Fruit fly (Drosophila melanogaster) whole organism, prepupa: ENCODE data around the gene Usp1.
A peak's percentile ranks its signal among the peaks of the same experiment; 100 is the strongest.

Source experiments
- CG10631 ChIP-seq: fragments of 200-800 bp; sonication (Bioruptor generic); optimal IDR thresholded peaks from 2 replicates; lab custom pipeline; 2016; ENCODE audit warnings: missing biosample characterization, missing genetic modification characterization
- CG10669 ChIP-seq: fragments of 200-800 bp; sonication (Bioruptor generic); optimal IDR thresholded peaks from 3 replicates; lab custom pipeline; 2018; ENCODE audit warnings: missing biosample characterization, mild to moderate bottlenecking, missing genetic modification characterization, moderate library complexity
- CG11762 ChIP-seq: fragments of 200-800 bp; sonication (Bioruptor generic); optimal IDR thresholded peaks from 3 replicates; lab custom pipeline; 2016; ENCODE audit warnings: missing biosample characterization, missing genetic modification characterization; ENCODE audit not compliant: insufficient read depth
- CG15336 ChIP-seq: fragments of 200-800 bp; sonication (Bioruptor generic); IDR thresholded peaks from 2 replicates; pipeline ENCODE4 v1.3.6; 2022; ENCODE audit warnings: missing biosample characterization, missing genetic modification characterization
- CG1621 ChIP-seq: fragments of 200-800 bp; sonication (Bioruptor generic); optimal IDR thresholded peaks from 3 replicates; lab custom pipeline; 2018; ENCODE audit warnings: missing biosample characterization, mild to moderate bottlenecking, missing genetic modification characterization
- CG16779 ChIP-seq: fragments of 200-800 bp; sonication (Bioruptor generic); optimal IDR thresholded peaks from 3 replicates; lab custom pipeline; 2017; ENCODE audit warnings: missing biosample characterization, mild to moderate bottlenecking, missing genetic modification characterization
- CG3032 ChIP-seq: fragments of 200-800 bp; optimal IDR thresholded peaks from 2 replicates; lab custom pipeline; 2019; ENCODE audit warnings: missing biosample characterization, mild to moderate bottlenecking, missing genetic modification characterization, moderate library complexity
- CG31627 ChIP-seq: fragments of 200-800 bp; sonication (Bioruptor generic); optimal IDR thresholded peaks from 3 replicates; lab custom pipeline; 2016; ENCODE audit warnings: missing biosample characterization, missing genetic modification characterization
- CG3919 ChIP-seq: fragments of 200-800 bp; sonication (Bioruptor generic); optimal IDR thresholded peaks from 3 replicates; lab custom pipeline; 2016; ENCODE audit warnings: missing biosample characterization, missing genetic modification characterization
- CG4318 ChIP-seq: fragments of 200-800 bp; sonication (Bioruptor generic); optimal IDR thresholded peaks from 3 replicates; lab custom pipeline; 2017; ENCODE audit warnings: missing biosample characterization, mild to moderate bottlenecking, missing genetic modification characterization
- CG6163 ChIP-seq: fragments of 200-800 bp; sonication (Bioruptor generic); IDR thresholded peaks from 3 replicates; pipeline ENCODE4 v1.3.6; 2022; ENCODE audit warnings: missing biosample characterization, missing genetic modification characterization
- CG6792 ChIP-seq: fragments of 200-800 bp; sonication (Bioruptor generic); optimal IDR thresholded peaks from 3 replicates; lab custom pipeline; 2016; ENCODE audit warnings: missing biosample characterization, missing genetic modification characterization
- CG6808 ChIP-seq: fragments of 200-800 bp; sonication (Bioruptor generic); optimal IDR thresholded peaks from 3 replicates; lab custom pipeline; 2017; ENCODE audit warnings: missing biosample characterization, missing genetic modification characterization, mild to moderate bottlenecking, moderate library complexity, missing genetic modification reagents
- CG6854 ChIP-seq: fragments of 200-800 bp; sonication (Bioruptor generic); optimal IDR thresholded peaks from 2 replicates; lab custom pipeline; 2017; ENCODE audit warnings: missing biosample characterization, mild to moderate bottlenecking, missing genetic modification characterization
- CG8319 ChIP-seq: fragments of 200-800 bp; sonication (Bioruptor generic); optimal IDR thresholded peaks from 3 replicates; lab custom pipeline; 2016; ENCODE audit warnings: missing biosample characterization, missing genetic modification characterization
- Eip75B ChIP-seq: fragments of 200-800 bp; sonication (Bioruptor generic); optimal IDR thresholded peaks from 3 replicates; lab custom pipeline; 2016; ENCODE audit warnings: missing biosample characterization, missing genetic modification characterization
- Eip78C ChIP-seq: fragments of 200-800 bp; sonication (Bioruptor generic); peaks from one replicate; lab custom pipeline; 2016; ENCODE audit warnings: missing biosample characterization, missing genetic modification characterization
- Eip93F ChIP-seq: fragments of 200-800 bp; sonication (Bioruptor generic); optimal IDR thresholded peaks from 2 replicates; lab custom pipeline; 2016; ENCODE audit warnings: missing biosample characterization, mild to moderate bottlenecking, missing genetic modification characterization
- Ets96B ChIP-seq: fragments of 200-800 bp; optimal IDR thresholded peaks from 2 replicates; lab custom pipeline; 2019; ENCODE audit warnings: missing biosample characterization, mild to moderate bottlenecking, missing genetic modification characterization, moderate library complexity
- Hr38 ChIP-seq: sonication (Bioruptor generic); optimal IDR thresholded peaks from 2 replicates; lab custom pipeline; 2016; ENCODE audit warnings: missing biosample characterization, missing genetic modification characterization
- Hr39 ChIP-seq: fragments of 200-800 bp; sonication (Bioruptor generic); optimal IDR thresholded peaks from 2 replicates; lab custom pipeline; 2016; ENCODE audit warnings: missing biosample characterization, missing genetic modification characterization
- Hr4 ChIP-seq: fragments of 200-800 bp; sonication (Bioruptor generic); optimal IDR thresholded peaks from 3 replicates; lab custom pipeline; 2016; ENCODE audit warnings: missing biosample characterization, missing genetic modification characterization
- OdsH ChIP-seq: fragments of 200-800 bp; sonication (Bioruptor generic); optimal IDR thresholded peaks from 3 replicates; lab custom pipeline; 2016; ENCODE audit warnings: missing biosample characterization, missing genetic modification characterization
- Smox ChIP-seq: fragments of 200-800 bp; sonication (Bioruptor generic); optimal IDR thresholded peaks from 3 replicates; lab custom pipeline; 2016; ENCODE audit warnings: missing biosample characterization, missing genetic modification characterization
- Sox102F ChIP-seq: fragments of 200-800 bp; sonication (Bioruptor generic); optimal IDR thresholded peaks from 2 replicates; lab custom pipeline; 2016; ENCODE audit warnings: missing biosample characterization, mild to moderate bottlenecking, missing genetic modification characterization
- Sox14 ChIP-seq: fragments of 200-800 bp; sonication (Bioruptor generic); optimal IDR thresholded peaks from 3 replicates; lab custom pipeline; 2016; ENCODE audit warnings: missing biosample characterization, missing genetic modification characterization
- Sox15 ChIP-seq: fragments of 200-800 bp; sonication (Bioruptor generic); optimal IDR thresholded peaks from 3 replicates; lab custom pipeline; 2016; ENCODE audit warnings: missing biosample characterization, missing genetic modification characterization
- achi ChIP-seq: fragments of 200-800 bp; sonication (Bioruptor generic); optimal IDR thresholded peaks from 3 replicates; lab custom pipeline; 2016; ENCODE audit warnings: missing biosample characterization, missing genetic modification characterization
- acj6 ChIP-seq: fragments of 200-800 bp; sonication (Bioruptor generic); optimal IDR thresholded peaks from 3 replicates; lab custom pipeline; 2016; ENCODE audit warnings: missing biosample characterization, missing genetic modification characterization
- cyc ChIP-seq: fragments of 200-800 bp; sonication (Bioruptor generic); optimal IDR thresholded peaks from 3 replicates; lab custom pipeline; 2016; ENCODE audit warnings: missing biosample characterization, missing genetic modification characterization
- dac ChIP-seq: fragments of 200-800 bp; sonication (Bioruptor generic); optimal IDR thresholded peaks from 2 replicates; lab custom pipeline; 2017; ENCODE audit warnings: missing biosample characterization, mild to moderate bottlenecking, missing genetic modification characterization
- dsx ChIP-seq: fragments of 200-800 bp; optimal IDR thresholded peaks from 3 replicates; lab custom pipeline; 2019; ENCODE audit warnings: missing biosample characterization, mild to moderate bottlenecking, missing genetic modification characterization, moderate library complexity; ENCODE audit not compliant: poor library complexity, severe bottlenecking
- eg ChIP-seq: fragments of 200-800 bp; sonication (Bioruptor generic); IDR thresholded peaks from 3 replicates; pipeline ENCODE4 v1.3.6; 2022; ENCODE audit warnings: missing biosample characterization, missing genetic modification characterization
- esn ChIP-seq: fragments of 200-800 bp; sonication (Bioruptor generic); optimal IDR thresholded peaks from 2 replicates; lab custom pipeline; 2016; ENCODE audit warnings: missing biosample characterization, mild to moderate bottlenecking, missing genetic modification characterization, moderate library complexity
- fd59A ChIP-seq: fragments of 200-800 bp; sonication (Bioruptor generic); optimal IDR thresholded peaks from 2 replicates; lab custom pipeline; 2017; ENCODE audit warnings: missing biosample characterization, mild to moderate bottlenecking, missing genetic modification characterization, missing genetic modification reagents
- fd85E ChIP-seq: fragments of 200-800 bp; sonication (Bioruptor generic); optimal IDR thresholded peaks from 3 replicates; lab custom pipeline; 2016; ENCODE audit warnings: missing biosample characterization, missing genetic modification characterization
- fkh ChIP-seq: fragments of 200-800 bp; sonication (Bioruptor generic); optimal IDR thresholded peaks from 3 replicates; lab custom pipeline; 2017; ENCODE audit warnings: missing biosample characterization, mild to moderate bottlenecking, missing genetic modification characterization, moderate library complexity
- lz ChIP-seq: fragments of 200-800 bp; sonication (Bioruptor generic); optimal IDR thresholded peaks from 3 replicates; lab custom pipeline; 2016; ENCODE audit warnings: missing biosample characterization, missing genetic modification characterization
- pdm3 ChIP-seq: fragments of 200-800 bp; sonication (Bioruptor generic); optimal IDR thresholded peaks from 3 replicates; lab custom pipeline; 2016; ENCODE audit warnings: missing biosample characterization, missing genetic modification characterization
- salr ChIP-seq, 2 experiments: fragments of 200-800 bp; sonication (Bioruptor generic); optimal IDR thresholded peaks; 3 replicates each; lab custom pipeline; 2016 to 2018; ENCODE audit warnings: missing biosample characterization in 2 of 2, missing genetic modification characterization in 2 of 2, mild to moderate bottlenecking in 1 of 2
- spab ChIP-seq: fragments of 200-800 bp; sonication (Bioruptor generic); optimal IDR thresholded peaks from 2 replicates; lab custom pipeline; 2017; ENCODE audit warnings: missing biosample characterization, mild to moderate bottlenecking, missing genetic modification characterization, missing genetic modification reagents
- ss ChIP-seq, 2 experiments: fragments of 200-800 bp; sonication (Bioruptor generic); optimal IDR thresholded peaks; 2 replicates in 1 of 2; 3 replicates in 1 of 2; lab custom pipeline; 2017 to 2018; ENCODE audit warnings: mild to moderate bottlenecking in 2 of 2, missing biosample characterization in 2 of 2, missing genetic modification characterization in 2 of 2, moderate library complexity in 1 of 2
- svp ChIP-seq: fragments of 200-800 bp; sonication (Bioruptor generic); peaks from one replicate; lab custom pipeline; 2016; ENCODE audit warnings: missing biosample characterization, missing genetic modification characterization
- topi ChIP-seq: fragments of 200-800 bp; sonication (Bioruptor generic); optimal IDR thresholded peaks from 3 replicates; lab custom pipeline; 2016; ENCODE audit warnings: missing biosample characterization, missing genetic modification characterization
- vri ChIP-seq: fragments of 200-800 bp; sonication (Bioruptor generic); optimal IDR thresholded peaks from 3 replicates; lab custom pipeline; 2016; ENCODE audit warnings: missing biosample characterization, mild to moderate bottlenecking, missing genetic modification characterization

Usp1 gene

dm6 chr3R:29269204-29269603 is 40.2 kb downstream of the Usp1 start (continued):
- TF ChIP-seq CG10631: no peak
- TF ChIP-seq cyc (GFP tag; lab: Kevin White, UChicago): no peak

- TF ChIP-seq acj6 (no peak), achi (GFP tag; lab: Kevin White, UChicago) (no peak), Sox15 (no peak), CG16779 (tag; lab: Kevin White, UChicago) (no peak), dsx (GFP tag; lab: Kevin White, UChicago) (peak; percentile 8), CG4318 (GFP tag; lab: Kevin White, UChicago) (no peak), CG8319 (GFP tag; lab: Kevin White, UChicago) (no peak), CG1621 (no peak), CG3032 (peak; percentile 61), Hr38 (GFP tag; lab: Kevin White, UChicago) (no peak), salr (GFP tag; optimal IDR thresholded peaks at IDR 0.05; lab: Kevin White, UChicago) (no peak), lz (GFP tag; lab: Kevin White, UChicago) (no peak), dac (GFP tag; lab: Kevin White, UChicago) (no peak), topi (no peak), OdsH (GFP tag; lab: Kevin White, UChicago) (no peak), CG10669 (GFP tag; lab: Kevin White, UChicago) (peak; percentile 11), CG6854 (no peak), spab (GFP tag; lab: Kevin White, UChicago) (peak; percentile 34), fd59A (GFP tag; lab: Kevin White, UChicago) (peak; percentile 27), CG6808 (GFP tag; lab: Kevin White, UChicago) (peak; percentile 48), ss (GFP tag; optimal IDR thresholded peaks at IDR 0.05; lab: Kevin White, UChicago) (peak in 1 of 2 experiments; percentile 10), CG31627 (GFP tag; lab: Kevin White, UChicago) (no peak), esn (GFP tag; lab: Kevin White, UChicago) (no peak), CG6163 (GFP tag; lab: Robert Waterston, UW) (no peak; the same call in 2 of the 3 replicates), Eip78C (GFP tag; lab: Kevin White, UChicago) (peak; percentile 73), Ets96B (tag; lab: Kevin White, UChicago) (peak; percentile 28), vri (GFP tag; lab: Kevin White, UChicago) (no peak)
Observed at dm6 chr3R:29273029-29273428, 44.1 kb downstream of the Usp1 start.

DNA sequence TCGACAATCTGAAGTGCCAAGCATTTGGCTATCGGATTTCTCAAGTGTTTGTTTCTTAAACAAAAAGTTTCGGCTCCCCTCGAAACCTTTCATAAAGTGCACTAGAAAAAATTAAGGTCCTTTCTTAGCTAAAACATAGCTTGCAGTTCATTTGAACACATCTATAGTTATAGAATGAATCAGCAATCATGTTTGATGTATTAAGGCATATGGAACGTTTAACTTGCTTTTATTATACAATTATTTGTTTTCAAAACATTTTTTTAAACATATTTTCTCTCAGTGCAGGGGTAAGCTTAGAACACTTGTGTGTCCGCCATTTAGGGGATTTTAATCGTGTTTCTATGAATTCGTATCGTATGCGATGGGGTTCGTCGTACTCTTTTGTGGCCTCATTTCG is 45.6 kb downstream of the Usp1 start:
- TF ChIP-seq fd85E: no peak
- TF ChIP-seq Hr4 (GFP tag; lab: Kevin White, UChicago): peak; percentile 1
- no peak for TF ChIP-seq CG6792
- peak; percentile 14 for TF ChIP-seq pdm3 (GFP tag; lab: Kevin White, UChicago)
- TF ChIP-seq Eip78C (GFP tag; lab: Kevin White, UChicago): peak; percentile 75
- TF ChIP-seq CG3919 (GFP tag; lab: Kevin White, UChicago): peak; percentile 2
- TF ChIP-seq acj6: peak; percentile 6

DNA sequence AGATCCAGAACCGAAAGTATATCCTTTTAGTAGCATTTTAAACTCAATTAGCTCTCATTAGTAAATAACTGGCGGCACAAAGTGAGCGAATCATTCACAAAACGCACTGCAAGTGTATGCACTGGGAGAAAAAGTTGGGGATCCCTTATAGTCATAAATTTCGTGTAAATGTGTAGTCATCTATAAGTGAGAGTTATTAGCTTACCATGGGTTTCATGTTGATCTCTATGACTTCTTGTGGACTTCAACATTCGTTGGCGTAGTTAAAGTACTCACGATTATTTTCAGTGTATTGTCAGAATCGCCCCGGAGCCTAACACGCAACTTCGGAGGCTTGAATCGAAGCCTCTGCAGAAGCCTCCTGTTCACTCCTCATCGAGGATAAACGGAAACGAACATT is 48.0 kb downstream of the Usp1 start:
- TF ChIP-seq pdm3 (GFP tag; lab: Kevin White, UChicago) (peak; percentile 83), svp (GFP tag; lab: Kevin White, UChicago) (peak; percentile 92), Sox14 (GFP tag; lab: Kevin White, UChicago) (peak; percentile 90), Hr38 (GFP tag; lab: Kevin White, UChicago) (no peak), CG31627 (GFP tag; lab: Kevin White, UChicago) (peak; percentile 91), CG15336 (GFP tag; lab: Robert Waterston, UW) (no peak), achi (GFP tag; lab: Kevin White, UChicago) (peak; percentile 73), OdsH (GFP tag; lab: Kevin White, UChicago) (peak; percentile 79), CG8319 (GFP tag; lab: Kevin White, UChicago) (peak; percentile 64), eg (GFP tag; lab: Robert Waterston, UW) (peak; percentile 32; the same call in 1 of the 3 replicates), topi (peak; percentile 90), CG3919 (GFP tag; lab: Kevin White, UChicago) (peak; percentile 79), CG10631 (peak; percentile 85), Sox102F (GFP tag; lab: Kevin White, UChicago) (peak; percentile 91), CG11762 (GFP tag; lab: Kevin White, UChicago) (peak; percentile 69), Eip75B (peak; percentile 86), Smox (GFP tag; lab: Kevin White, UChicago) (peak; percentile 89), fd85E (no peak), Sox15 (peak; percentile 76), fkh (no peak), Eip93F (GFP tag; lab: Kevin White, UChicago) (peak; percentile 32), spab (GFP tag; lab: Kevin White, UChicago) (peak; percentile 85), acj6 (peak; percentile 86), cyc (GFP tag; lab: Kevin White, UChicago) (peak; percentile 83), Hr39 (GFP tag; lab: Kevin White, UChicago) (peak; percentile 90)
